Worm (Caenorhabditis elegans): ENCODE results near the gene mut-7.

ce11 chrIII:9558463-9558862, 16.3 kb upstream of the mut-7 start, which contains the start of gene C48B4.6:
- TF ChIP-seq dao-5 (tag; optimal IDR thresholded peaks at IDR 0.05) (no peak), W03F9.2 (tag; optimal IDR thresholded peaks at IDR 0.05) (no peak), him-1 (tag; optimal IDR thresholded peaks at IDR 0.05) (no peak)

Measured in whole organism, L4/young adult.